Fruit fly (Drosophila melanogaster) whole organism, embryonic: ENCODE results near the gene Cep135.

Experiments used
- Ada2b ChIP-seq: fragments of 200-800 bp; sonication (Bioruptor generic); IDR thresholded peaks from 2 replicates; pipeline ENCODE4 v1.3.6; 2022; ENCODE audit warnings: missing biosample characterization, missing genetic modification characterization
- Antp ChIP-seq: fragments of 200-800 bp; sonication (Bioruptor generic); optimal IDR thresholded peaks from 3 replicates; lab custom pipeline; 2016; ENCODE audit warnings: missing biosample characterization, missing genetic modification characterization
- Atf6 ChIP-seq: fragments of 200-800 bp; sonication (Bioruptor generic); IDR thresholded peaks from 2 replicates; pipeline ENCODE4 v1.3.6; 2022; ENCODE audit warnings: missing biosample characterization, missing genetic modification characterization
- B-H1 ChIP-seq: fragments of 200-800 bp; sonication (Bioruptor generic); IDR thresholded peaks from 3 replicates; pipeline ENCODE4 v1.3.6; 2022; ENCODE audit warnings: missing biosample characterization, missing genetic modification characterization
- CG10543 ChIP-seq: fragments of 200-800 bp; sonication (Bioruptor generic); optimal IDR thresholded peaks from 3 replicates; lab custom pipeline; 2017; ENCODE audit warnings: missing biosample characterization, mild to moderate bottlenecking, missing genetic modification characterization, moderate library complexity
- CG11560 ChIP-seq: fragments of 200-800 bp; sonication (Bioruptor generic); IDR thresholded peaks from 3 replicates; pipeline ENCODE4 v1.3.6; 2022; ENCODE audit warnings: missing biosample characterization, missing genetic modification characterization
- CG12104 ChIP-seq: fragments of 200-800 bp; sonication (Bioruptor generic); optimal IDR thresholded peaks from 3 replicates; lab custom pipeline; 2016; ENCODE audit warnings: missing biosample characterization, missing genetic modification characterization
- CG13123 ChIP-seq: fragments of 200-800 bp; sonication (Bioruptor generic); optimal IDR thresholded peaks from 2 replicates; lab custom pipeline; 2016; ENCODE audit warnings: missing biosample characterization, missing genetic modification characterization
- CG13287 ChIP-seq: fragments of 200-800 bp; sonication (Bioruptor generic); IDR thresholded peaks from 2 replicates; pipeline ENCODE4 v1.3.6; 2022; ENCODE audit warnings: missing biosample characterization, missing genetic modification characterization; ENCODE audit not compliant: partially characterized antibody
- CG15269 ChIP-seq: fragments of 200-800 bp; sonication (Bioruptor generic); optimal IDR thresholded peaks from 2 replicates; lab custom pipeline; 2018; ENCODE audit warnings: missing biosample characterization, mild to moderate bottlenecking, missing genetic modification characterization, moderate library complexity
- CG17359 ChIP-seq: fragments of 200-800 bp; sonication (Bioruptor generic); optimal IDR thresholded peaks from 3 replicates; lab custom pipeline; 2018; ENCODE audit warnings: missing biosample characterization, mild to moderate bottlenecking, missing genetic modification characterization, moderate library complexity
- CG18476 ChIP-seq: fragments of 200-800 bp; sonication (Bioruptor generic); optimal IDR thresholded peaks from 2 replicates; lab custom pipeline; 2016; ENCODE audit warnings: missing biosample characterization, mild to moderate bottlenecking, missing genetic modification characterization
- CG2875 ChIP-seq: fragments of 200-800 bp; sonication (Bioruptor generic); optimal IDR thresholded peaks from 2 replicates; lab custom pipeline; 2017; ENCODE audit warnings: missing biosample characterization, mild to moderate bottlenecking, missing genetic modification characterization, missing genetic modification reagents
- CG31365 ChIP-seq: fragments of 200-800 bp; sonication (Bioruptor generic); optimal IDR thresholded peaks from 2 replicates; lab custom pipeline; 2018; ENCODE audit warnings: missing biosample characterization, mild to moderate bottlenecking, missing genetic modification characterization
- CG3281 ChIP-seq: fragments of 200-800 bp; sonication (Bioruptor generic); optimal IDR thresholded peaks from 3 replicates; lab custom pipeline; 2017; ENCODE audit warnings: missing biosample characterization, mild to moderate bottlenecking, missing genetic modification characterization
- CG33213 ChIP-seq: fragments of 200-800 bp; sonication (Bioruptor generic); optimal IDR thresholded peaks from 3 replicates; lab custom pipeline; 2016; ENCODE audit warnings: missing biosample characterization, missing genetic modification characterization
- CG33557 ChIP-seq: fragments of 200-800 bp; sonication (Bioruptor generic); optimal IDR thresholded peaks from 2 replicates; lab custom pipeline; 2019; ENCODE audit warnings: missing biosample characterization, mild to moderate bottlenecking, missing genetic modification characterization, moderate library complexity
- CG3847 ChIP-seq: fragments of 200-800 bp; sonication (Bioruptor generic); IDR thresholded peaks from 2 replicates; pipeline ENCODE4 v1.3.6; 2022; ENCODE audit warnings: missing biosample characterization, missing genetic modification characterization
- CG4617 ChIP-seq: fragments of 200-800 bp; sonication (Bioruptor generic); optimal IDR thresholded peaks from 3 replicates; lab custom pipeline; 2016; ENCODE audit warnings: missing biosample characterization, missing genetic modification characterization, borderline replicate concordance
- CG5953 ChIP-seq: fragments of 200-800 bp; sonication (Bioruptor generic); IDR thresholded peaks from 2 replicates; pipeline ENCODE4 v1.3.6; 2022; ENCODE audit warnings: missing biosample characterization, missing genetic modification characterization
- CG7357 ChIP-seq: fragments of 200-800 bp; sonication (Bioruptor generic); IDR thresholded peaks from 3 replicates; pipeline ENCODE4 v1.3.6; 2022; ENCODE audit warnings: missing biosample characterization, missing genetic modification characterization
- CG7839 ChIP-seq: fragments of 200-800 bp; sonication (Bioruptor generic); optimal IDR thresholded peaks from 3 replicates; lab custom pipeline; 2018; ENCODE audit warnings: missing biosample characterization, mild to moderate bottlenecking, missing genetic modification characterization, moderate library complexity
- CG8281 ChIP-seq: fragments of 200-800 bp; sonication (Bioruptor generic); optimal IDR thresholded peaks from 2 replicates; lab custom pipeline; 2018; ENCODE audit warnings: missing biosample characterization, mild to moderate bottlenecking, missing genetic modification characterization, moderate library complexity
- CG9437 ChIP-seq: fragments of 200-800 bp; sonication (Bioruptor generic); optimal IDR thresholded peaks from 2 replicates; lab custom pipeline; 2018; ENCODE audit warnings: missing biosample characterization, mild to moderate bottlenecking, missing genetic modification characterization
- CkIIα-i1 ChIP-seq: fragments of 200-800 bp; sonication (Bioruptor generic); IDR thresholded peaks from 2 replicates; pipeline ENCODE4 v1.3.6; 2022; ENCODE audit warnings: missing biosample characterization, missing genetic modification characterization
- MBD-R2 ChIP-seq: fragments of 200-800 bp; sonication (Bioruptor generic); IDR thresholded peaks from 2 replicates; pipeline ENCODE4 v1.3.6; 2022; ENCODE audit warnings: missing biosample characterization, missing genetic modification characterization
- NC2β ChIP-seq: fragments of 200-800 bp; sonication (Bioruptor generic); optimal IDR thresholded peaks from 2 replicates; lab custom pipeline; 2016; ENCODE audit warnings: missing biosample characterization, missing genetic modification characterization
- Sox100B ChIP-seq: fragments of 200-800 bp; sonication (Bioruptor generic); optimal IDR thresholded peaks from 3 replicates; lab custom pipeline; 2018; ENCODE audit warnings: missing biosample characterization, mild to moderate bottlenecking, missing genetic modification characterization
- Taf1 ChIP-seq: fragments of 200-800 bp; sonication (Bioruptor generic); IDR thresholded peaks from 2 replicates; pipeline ENCODE4 v1.3.6; 2022; ENCODE audit warnings: missing biosample characterization, missing genetic modification characterization
- Xrp1 ChIP-seq: fragments of 200-800 bp; sonication (Bioruptor generic); IDR thresholded peaks from 2 replicates; pipeline ENCODE4 v1.3.6; 2022; ENCODE audit warnings: missing biosample characterization, missing genetic modification characterization
- ase ChIP-seq: fragments of 200-800 bp; sonication (Bioruptor generic); IDR thresholded peaks from 3 replicates; pipeline ENCODE4 v1.3.6; 2022; ENCODE audit warnings: missing biosample characterization, missing genetic modification characterization
- cato ChIP-seq: fragments of 200-800 bp; sonication (Bioruptor generic); optimal IDR thresholded peaks from 2 replicates; lab custom pipeline; 2016; ENCODE audit warnings: missing biosample characterization, missing genetic modification characterization, borderline replicate concordance
- chm ChIP-seq: fragments of 200-800 bp; sonication (Bioruptor generic); IDR thresholded peaks from 2 replicates; pipeline ENCODE4 v1.3.6; 2022; ENCODE audit warnings: missing biosample characterization, missing genetic modification characterization
- esg ChIP-seq: fragments of 200-800 bp; sonication (Bioruptor generic); conservative IDR thresholded peaks from 2 replicates; pipeline ENCODE4 v1.3.6; 2022; ENCODE audit warnings: missing biosample characterization, missing genetic modification characterization
- fru ChIP-seq: fragments of >200 bp; optimal IDR thresholded peaks from 2 replicates; lab custom pipeline; 2017
- gro ChIP-seq: fragments of 200-800 bp; sonication (Bioruptor generic); optimal IDR thresholded peaks from 2 replicates; lab custom pipeline; 2016; ENCODE audit warnings: missing biosample characterization, missing genetic modification characterization
- gsb ChIP-seq: fragments of 200-800 bp; sonication (Bioruptor generic); IDR thresholded peaks from 2 replicates; pipeline ENCODE4 v1.3.6; 2022; ENCODE audit warnings: missing biosample characterization, missing genetic modification characterization
- maf-S ChIP-seq: fragments of 200-800 bp; sonication (Bioruptor generic); optimal IDR thresholded peaks from 2 replicates; lab custom pipeline; 2016; ENCODE audit warnings: missing biosample characterization, missing genetic modification characterization
- mld ChIP-seq: fragments of 200-800 bp; sonication (Bioruptor generic); IDR thresholded peaks from 3 replicates; pipeline ENCODE4 v1.3.6; 2022; ENCODE audit warnings: missing biosample characterization, missing genetic modification characterization; ENCODE audit not compliant: partially characterized antibody
- odd ChIP-seq: fragments of 200-800 bp; sonication (Bioruptor generic); optimal IDR thresholded peaks from 2 replicates; lab custom pipeline; 2017; ENCODE audit warnings: missing biosample characterization, mild to moderate bottlenecking, missing genetic modification characterization
- pan ChIP-seq, 4 experiments: fragments of >200 bp in 3 of 4; fragments of 200-800 bp in 1 of 4; sonication (Bioruptor generic) in 1 of 4; optimal IDR thresholded peaks in 3 of 4; IDR thresholded peaks in 1 of 4; 2 replicates each; pipeline versions ENCODE4 v1.3.6 to Lab custom; 2017 to 2022; ENCODE audit warnings: missing biosample characterization in 2 of 4, missing genetic modification characterization in 2 of 4, mixed read lengths in 1 of 4
- repo ChIP-seq: fragments of 200-800 bp; sonication (Bioruptor generic); optimal IDR thresholded peaks from 2 replicates; lab custom pipeline; 2016; ENCODE audit warnings: missing biosample characterization, missing genetic modification characterization
- salm ChIP-seq: fragments of 200-800 bp; sonication (Bioruptor generic); optimal IDR thresholded peaks from 2 replicates; lab custom pipeline; 2018; ENCODE audit warnings: missing biosample characterization, mild to moderate bottlenecking, missing genetic modification characterization
- schlank ChIP-seq: fragments of 200-800 bp; sonication (Bioruptor generic); optimal IDR thresholded peaks from 2 replicates; lab custom pipeline; 2018; ENCODE audit warnings: missing biosample characterization, mild to moderate bottlenecking, missing genetic modification characterization
- sqz ChIP-seq: fragments of 200-800 bp; sonication (Bioruptor generic); optimal IDR thresholded peaks from 3 replicates; lab custom pipeline; 2018; ENCODE audit warnings: missing biosample characterization, mild to moderate bottlenecking, missing genetic modification characterization
- tap ChIP-seq: fragments of 200-800 bp; optimal IDR thresholded peaks from 3 replicates; lab custom pipeline; 2019; ENCODE audit warnings: missing biosample characterization, mild to moderate bottlenecking, missing genetic modification characterization, moderate library complexity
- tio ChIP-seq: fragments of 200-800 bp; sonication (Bioruptor generic); optimal IDR thresholded peaks from 2 replicates; lab custom pipeline; 2017; ENCODE audit warnings: missing biosample characterization, missing genetic modification characterization, inconsistent platforms
- tll ChIP-seq, 2 experiments: fragments of 200-800 bp in 1 of 2; fragments of >200 bp in 1 of 2; sonication (Bioruptor generic) in 1 of 2; optimal IDR thresholded peaks; 2 replicates each; lab custom pipeline; 2017 to 2019; ENCODE audit warnings: missing biosample characterization in 2 of 2, missing genetic modification characterization in 2 of 2, mild to moderate bottlenecking in 1 of 2, moderate library complexity in 1 of 2

The Cep135 gene

dm6 chr3L:15098659-15099512, 17.7 kb upstream of the Cep135 start (continued):
- TF ChIP-seq pan (optimal IDR thresholded peaks at IDR 0.05; lab: Kevin White, UChicago) (no peak), pan (GFP tag; optimal IDR thresholded peaks at IDR 0.05 in 1 of 2, IDR thresholded peaks at IDR 0.05 in 1 of 2) (peak in 1 of 2 experiments; percentile 91), sqz (GFP tag; lab: Kevin White, UChicago) (peak; percentile 78), schlank (tag; lab: Kevin White, UChicago) (peak; percentile 24), fru (no peak), CG17359 (tag; lab: Kevin White, UChicago) (peak; percentile 91), Atf6 (GFP tag; lab: Robert Waterston, UW) (peak; percentile 67), maf-S (peak; percentile 15), CG31365 (peak; percentile 45), gsb (GFP tag; lab: Robert Waterston, UW) (peak; percentile 77), gro (GFP tag; lab: Kevin White, UChicago) (no peak), CG3847 (GFP tag; lab: Robert Waterston, UW) (no peak), CG11560 (tag; lab: Robert Waterston, UW) (no peak), CG33213 (GFP tag; lab: Kevin White, UChicago) (no peak), CG8281 (tag; lab: Kevin White, UChicago) (peak; percentile 34), MBD-R2 (GFP tag; lab: Robert Waterston, UW) (no peak), CG10543 (GFP tag; lab: Kevin White, UChicago) (peak; percentile 82), repo (peak; percentile 27), CG9437 (GFP tag; lab: Kevin White, UChicago) (peak; percentile 78), CG7839 (peak; percentile 87), tio (GFP tag; lab: Kevin White, UChicago) (peak; percentile 78), Xrp1 (GFP tag; lab: Robert Waterston, UW) (peak; percentile 94), CG12104 (GFP tag; lab: Kevin White, UChicago) (peak; percentile 80), CG15269 (tag; lab: Kevin White, UChicago) (peak; percentile 82), Taf1 (GFP tag; lab: Robert Waterston, UW) (no peak), esg (peak; percentile 53; the same call in 1 of the 2 replicates), CG33557 (GFP tag; lab: Kevin White, UChicago) (peak; percentile 79), CG18476 (GFP tag; lab: Kevin White, UChicago) (peak; percentile 76), CG13287 (GFP tag; lab: Robert Waterston, UW) (no peak), cato (GFP tag; lab: Kevin White, UChicago) (peak; percentile 56), tap (peak; percentile 94), CG2875 (peak; percentile 87), chm (no peak), CG13123 (peak; percentile 4), Antp (GFP tag; lab: Kevin White, UChicago) (peak; percentile 32), Ada2b (GFP tag; lab: Robert Waterston, UW) (peak; percentile 82), CG3281 (GFP tag; lab: Kevin White, UChicago) (peak; percentile 92), odd (GFP tag; lab: Kevin White, UChicago) (peak; percentile 81), CG7357 (GFP tag; lab: Robert Waterston, UW) (peak; percentile 76), CG5953 (GFP tag; lab: Robert Waterston, UW) (peak; percentile 63; the same call in 1 of the 2 replicates), ase (GFP tag; lab: Robert Waterston, UW) (peak; percentile 70; the same call in 2 of the 3 replicates), CkIIα-i1 (GFP tag; lab: Robert Waterston, UW) (no peak), CG4617 (GFP tag; lab: Kevin White, UChicago) (no peak), tll (GFP tag; optimal IDR thresholded peaks at IDR 0.05; lab: Kevin White, UChicago) (peak in 1 of 2 experiments; percentile 32), B-H1 (peak; percentile 71; the same call in 1 of the 3 replicates), Sox100B (peak; percentile 95), NC2β (GFP tag; lab: Kevin White, UChicago) (no peak), mld (GFP tag; lab: Robert Waterston, UW) (no peak), salm (tag; lab: Kevin White, UChicago) (peak; percentile 88)
